Worm (Caenorhabditis elegans): ENCODE data around the gene T21D12.14.

T21D12.14 gene

ce11 chrIV:295734-296201 is 7.8 kb upstream of the T21D12.14 start (continued):
- TF ChIP-seq ama-1 (optimal IDR thresholded peaks at IDR 0.05) (no peak), F26F4.8 (GFP tag; conservative IDR thresholded peaks at IDR 0.05) (no peak), zip-2 (tag; optimal IDR thresholded peaks at IDR 0.05) (no peak)

DNA sequence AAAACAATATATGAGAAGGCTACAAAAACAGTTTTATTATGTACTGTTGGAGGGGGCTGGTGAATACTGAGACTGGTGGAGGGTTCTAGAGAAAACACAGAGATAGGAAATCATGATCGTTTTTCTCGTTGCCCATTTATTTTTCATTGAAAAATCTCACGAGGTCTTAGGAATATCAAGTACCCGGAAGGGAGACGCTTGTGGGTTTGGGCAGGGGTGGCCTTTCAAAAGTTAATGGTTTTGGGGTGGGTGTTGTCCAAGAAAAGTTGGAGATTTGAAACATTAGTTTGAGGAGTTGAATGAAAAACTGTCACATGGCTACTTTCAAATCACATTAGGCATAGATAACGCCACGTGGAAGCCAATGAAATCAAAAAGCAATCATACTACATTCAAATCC is 6.8 kb upstream of the T21D12.14 start:
- TF ChIP-seq duxl-1 (tag; optimal IDR thresholded peaks at IDR 0.05; ENCODE audit: poor library complexity) (peak; percentile 25), dmd-8 (GFP tag; IDR thresholded peaks at IDR 0.05) (0 out of 2 replicates have a peak, but pooled peaks have one; percentile 31), dve-1 (tag; optimal IDR thresholded peaks at IDR 0.05; ENCODE audit: insufficient read depth) (peak; percentile 21), unc-130 (GFP tag; optimal IDR thresholded peaks at IDR 0.05) (no peak), F37D6.2 (tag; optimal IDR thresholded peaks at IDR 0.05) (no peak), hmg-1.1 (GFP tag; IDR thresholded peaks at IDR 0.05) (0 out of 2 replicates have a peak, but pooled peaks have one; percentile 14), php-3 (GFP tag; IDR thresholded peaks at IDR 0.05) (0 out of 2 replicates have a peak, but pooled peaks have one; percentile 12), dmd-6 (GFP tag; IDR thresholded peaks at IDR 0.05) (peak; percentile 14; the same call in 1 of the 2 replicates), tra-1 (GFP tag; IDR thresholded peaks at IDR 0.05) (0 out of 2 replicates have a peak, but pooled peaks have one; percentile 6), mxl-3 (GFP tag; optimal IDR thresholded peaks at IDR 0.05) (peak; percentile 46), hlh-30 (tag; optimal IDR thresholded peaks at IDR 0.05; ENCODE audit: insufficient read depth) (peak; percentile 35), attf-4 (tag; optimal IDR thresholded peaks at IDR 0.05) (no peak), ZK546.5 (tag; optimal IDR thresholded peaks at IDR 0.05) (no peak), lin-1 (GFP tag; IDR thresholded peaks at IDR 0.05) (peak; percentile 38; the same call in 1 of the 2 replicates), T26A8.4 (GFP tag; IDR thresholded peaks at IDR 0.05) (peak; percentile 28; the same call in 1 of the 2 replicates), ceh-20 (GFP tag; IDR thresholded peaks at IDR 0.05) (0 out of 2 replicates have a peak, but pooled peaks have one; percentile 12), hlh-11 (tag; optimal IDR thresholded peaks at IDR 0.05) (peak; percentile 30), nhr-28 (tag; optimal IDR thresholded peaks at IDR 0.05) (peak; percentile 54), daf-16 (GFP tag; optimal IDR thresholded peaks at IDR 0.05) (no peak), daf-16 (tag; optimal IDR thresholded peaks at IDR 0.05) (peak; percentile 20), pha-4 (GFP tag; IDR thresholded peaks at IDR 0.05) (peak; percentile 6; the same call in 1 of the 2 replicates), pha-4 (tag; optimal IDR thresholded peaks at IDR 0.05) (no peak)

DNA sequence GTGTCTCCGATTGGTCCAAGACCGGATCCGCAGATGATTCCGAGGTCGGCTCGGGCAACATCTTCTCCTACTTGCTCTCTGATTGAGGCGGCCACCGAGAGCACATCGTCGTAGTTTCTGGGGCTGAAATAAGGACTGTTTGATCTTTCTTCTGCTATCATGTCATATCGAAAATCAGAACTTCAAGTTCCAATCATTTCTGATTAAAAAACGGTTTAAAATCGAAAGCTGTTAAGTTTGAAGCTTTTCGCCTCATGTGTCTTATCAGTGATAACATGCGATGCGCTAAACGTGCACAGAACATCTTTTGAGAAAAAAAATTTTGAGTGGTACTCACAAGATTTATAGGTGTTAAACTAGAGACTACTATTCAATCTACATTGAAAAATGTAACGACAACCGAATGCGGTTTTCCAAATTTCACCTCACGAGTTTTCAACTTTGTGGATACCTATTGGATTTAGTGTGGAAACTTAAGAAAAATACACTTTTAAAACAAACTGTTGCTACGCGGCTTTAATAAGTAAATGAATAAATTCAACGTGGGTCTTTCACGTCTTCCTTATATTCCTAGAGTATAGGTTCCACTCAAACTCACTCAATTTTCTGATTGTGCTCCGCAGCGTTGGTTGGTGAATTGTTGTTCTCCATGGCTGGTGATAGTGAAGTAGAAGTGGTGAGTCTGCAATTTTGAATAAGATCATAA is 6.2 kb upstream of the T21D12.14 start:
- TF ChIP-seq pqm-1 (tag; optimal IDR thresholded peaks at IDR 0.05) (peak; percentile 45), lin-39 (tag; optimal IDR thresholded peaks at IDR 0.05) (no peak), hlh-30 (tag; optimal IDR thresholded peaks at IDR 0.05; ENCODE audit: insufficient read depth) (peak; percentile 37), lin-1 (GFP tag; IDR thresholded peaks at IDR 0.05) (0 out of 2 replicates have a peak, but pooled peaks have one; percentile 37), aha-1 (tag) (peak; percentile 88), dve-1 (tag; optimal IDR thresholded peaks at IDR 0.05; ENCODE audit: insufficient read depth) (peak; percentile 43), set-16 (GFP tag; IDR thresholded peaks at IDR 0.05) (0 out of 2 replicates have a peak, but pooled peaks have one; percentile 8), daf-16 (GFP tag; optimal IDR thresholded peaks at IDR 0.05) (peak in 1 of 2 experiments; percentile 3), daf-16 (tag; optimal IDR thresholded peaks at IDR 0.05) (peak; percentile 24), zfp-3 (GFP tag; conservative IDR thresholded peaks at IDR 0.05) (0 out of 2 replicates have a peak, but pooled peaks have one; percentile 14), tra-1 (GFP tag; IDR thresholded peaks at IDR 0.05) (no peak), hlh-11 (tag; optimal IDR thresholded peaks at IDR 0.05) (peak; percentile 13), dmd-6 (GFP tag; IDR thresholded peaks at IDR 0.05) (peak; percentile 36), attf-4 (tag; optimal IDR thresholded peaks at IDR 0.05) (no peak)

DNA sequence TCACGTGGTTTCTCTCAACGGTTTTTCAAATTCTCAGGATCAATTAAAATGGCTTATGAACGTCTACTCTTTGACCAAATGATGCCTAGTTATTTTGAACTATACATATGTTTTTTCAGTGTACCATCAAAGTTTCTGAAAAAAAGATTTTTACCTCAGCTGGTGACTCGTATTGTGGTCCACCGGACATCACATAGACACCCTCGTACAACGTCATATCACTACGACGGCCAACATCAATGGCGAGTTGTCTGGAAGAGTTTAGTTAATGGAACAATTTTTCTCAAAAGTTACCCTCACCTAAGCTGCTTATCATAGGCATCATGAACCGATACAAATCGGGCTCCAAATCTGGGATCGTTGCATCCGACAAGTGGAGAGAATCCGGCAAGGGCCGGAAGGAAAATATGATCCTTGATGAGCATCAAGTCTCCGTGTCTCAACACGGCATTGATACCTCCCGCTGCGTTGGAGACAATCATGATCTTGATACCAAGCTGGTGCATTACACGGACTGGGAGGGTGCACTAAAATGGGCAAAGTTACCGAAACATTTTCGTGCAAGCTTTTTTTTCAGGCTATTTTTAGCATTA is 5.3 kb upstream of the T21D12.14 start:
- TF ChIP-seq nhr-41 (GFP tag; IDR thresholded peaks at IDR 0.05) (no peak), vab-7 (GFP tag; IDR thresholded peaks at IDR 0.05) (no peak), aha-1 (tag) (peak; percentile 95), ctbp-1 (GFP tag; IDR thresholded peaks at IDR 0.05) (no peak), nhr-76 (tag; optimal IDR thresholded peaks at IDR 0.05) (no peak), unc-62 (GFP tag; optimal IDR thresholded peaks at IDR 0.05 in 1 of 2) (peak in 1 of 2 experiments; percentile 37), unc-62 (tag; optimal IDR thresholded peaks at IDR 0.05) (no peak), lin-15B (tag; optimal IDR thresholded peaks at IDR 0.05) (no peak), ceh-62 (tag; optimal IDR thresholded peaks at IDR 0.05) (no peak)
